Worm (Caenorhabditis elegans): ENCODE measurements around the gene btb-17.

btb-17 gene

ce11 chrII:3332039-3332438, 36.8 kb downstream of the btb-17 start, which contains the start of gene irld-27:
Gene irld-27 (plus strand): TSS chrII:3332339.
- TF ChIP-seq T22C8.4 (GFP tag; IDR thresholded peaks at IDR 0.05), result no peak
- TF ChIP-seq med-1 (GFP tag; optimal IDR thresholded peaks at IDR 0.05; ENCODE audit: insufficient read depth), result no peak
- no peak for TF ChIP-seq ref-1 (GFP tag; conservative IDR thresholded peaks at IDR 0.05)
- TF ChIP-seq klf-2 (GFP tag; conservative IDR thresholded peaks at IDR 0.05), result no peak
- no peak for TF ChIP-seq ztf-29 (GFP tag; IDR thresholded peaks at IDR 0.05)
- no peak for TF ChIP-seq cog-1 (tag; optimal IDR thresholded peaks at IDR 0.05)
- TF ChIP-seq tab-1 (GFP tag; IDR thresholded peaks at IDR 0.05), result no peak
- TF ChIP-seq flt-1 (GFP tag; IDR thresholded peaks at IDR 0.05), result no peak
- TF ChIP-seq ztf-23 (GFP tag; IDR thresholded peaks at IDR 0.05), result no peak

ce11 chrII:3337039-3337438, 41.8 kb downstream of the btb-17 start, which contains the start of gene F14D2.19:
Gene F14D2.19 (minus strand): TSS chrII:3337139.
- no peak for TF ChIP-seq cog-1 (tag; optimal IDR thresholded peaks at IDR 0.05)
- no peak for TF ChIP-seq med-1 (GFP tag; optimal IDR thresholded peaks at IDR 0.05; ENCODE audit: insufficient read depth)
- no peak for TF ChIP-seq ref-1 (GFP tag; conservative IDR thresholded peaks at IDR 0.05)
- TF ChIP-seq klf-2 (GFP tag; conservative IDR thresholded peaks at IDR 0.05), result no peak
- no peak for TF ChIP-seq ztf-29 (GFP tag; IDR thresholded peaks at IDR 0.05)
- no peak for TF ChIP-seq flt-1 (GFP tag; IDR thresholded peaks at IDR 0.05)

ce11 chrII:3338556-3338955, 43.4 kb downstream of the btb-17 start, which contains the start of gene F14D2.7:
Gene F14D2.7 (minus strand): TSS chrII:3338656.
- TF ChIP-seq ztf-23 (GFP tag; IDR thresholded peaks at IDR 0.05) (no peak), ztf-29 (GFP tag; IDR thresholded peaks at IDR 0.05) (no peak), klf-2 (GFP tag; conservative IDR thresholded peaks at IDR 0.05) (no peak), flt-1 (GFP tag; IDR thresholded peaks at IDR 0.05) (no peak), tab-1 (GFP tag; IDR thresholded peaks at IDR 0.05) (no peak), ref-1 (GFP tag; conservative IDR thresholded peaks at IDR 0.05) (no peak), cog-1 (tag; optimal IDR thresholded peaks at IDR 0.05) (no peak), T22C8.4 (GFP tag; IDR thresholded peaks at IDR 0.05) (no peak), med-1 (GFP tag; optimal IDR thresholded peaks at IDR 0.05; ENCODE audit: insufficient read depth) (no peak)

- TF ChIP-seq klf-2 (GFP tag; conservative IDR thresholded peaks at IDR 0.05), result no peak
- peak; percentile 14; the same call in 1 of the 2 replicates for TF ChIP-seq T22C8.4 (GFP tag; IDR thresholded peaks at IDR 0.05)
Measured at ce11 chrII:3340251-3340650, 45.0 kb downstream of the btb-17 start, which contains the start of gene F14D2.5. Gene F14D2.5 (plus strand): TSS chrII:3340551.

- TF ChIP-seq klf-2 (GFP tag; conservative IDR thresholded peaks at IDR 0.05) (no peak), T22C8.4 (GFP tag; IDR thresholded peaks at IDR 0.05) (no peak), med-1 (GFP tag; optimal IDR thresholded peaks at IDR 0.05; ENCODE audit: insufficient read depth) (no peak), ztf-29 (GFP tag; IDR thresholded peaks at IDR 0.05) (no peak), tab-1 (GFP tag; IDR thresholded peaks at IDR 0.05) (no peak), cog-1 (tag; optimal IDR thresholded peaks at IDR 0.05) (no peak), flt-1 (GFP tag; IDR thresholded peaks at IDR 0.05) (no peak), ref-1 (GFP tag; conservative IDR thresholded peaks at IDR 0.05) (no peak), ztf-23 (GFP tag; IDR thresholded peaks at IDR 0.05) (no peak)
Measured at ce11 chrII:3340818-3341217, 45.6 kb downstream of the btb-17 start.

ce11 chrII:3341989-3342388, 46.8 kb downstream of the btb-17 start, which contains the start of gene F14D2.11:
Gene F14D2.11 (minus strand): TSS chrII:3342089.
- no peak for TF ChIP-seq klf-2 (GFP tag; conservative IDR thresholded peaks at IDR 0.05)
- TF ChIP-seq cog-1 (tag; optimal IDR thresholded peaks at IDR 0.05), result no peak
- TF ChIP-seq tab-1 (GFP tag; IDR thresholded peaks at IDR 0.05), result no peak
- no peak for TF ChIP-seq T22C8.4 (GFP tag; IDR thresholded peaks at IDR 0.05)
- TF ChIP-seq ref-1 (GFP tag; conservative IDR thresholded peaks at IDR 0.05), result no peak
- TF ChIP-seq ztf-23 (GFP tag; IDR thresholded peaks at IDR 0.05), result no peak
- no peak for TF ChIP-seq ztf-29 (GFP tag; IDR thresholded peaks at IDR 0.05)
- no peak for TF ChIP-seq flt-1 (GFP tag; IDR thresholded peaks at IDR 0.05)
- no peak for TF ChIP-seq med-1 (GFP tag; optimal IDR thresholded peaks at IDR 0.05; ENCODE audit: insufficient read depth)

- TF ChIP-seq T22C8.4 (GFP tag; IDR thresholded peaks at IDR 0.05) (0 out of 2 replicates have a peak, but pooled peaks have one; percentile 34), ztf-23 (GFP tag; IDR thresholded peaks at IDR 0.05) (no peak), klf-2 (GFP tag; conservative IDR thresholded peaks at IDR 0.05) (no peak)
Measured at ce11 chrII:3343714-3344113, 48.5 kb downstream of the btb-17 start, which contains the start of gene F14D2.15. Gene F14D2.15 (minus strand): TSS chrII:3343814.

ce11 chrII:3344917-3345316, 49.7 kb downstream of the btb-17 start, which contains the start of gene bath-28:
Gene bath-28 (minus strand): TSS chrII:3344967.
- TF ChIP-seq T22C8.4 (GFP tag; IDR thresholded peaks at IDR 0.05) (no peak), ztf-29 (GFP tag; IDR thresholded peaks at IDR 0.05) (no peak), ref-1 (GFP tag; conservative IDR thresholded peaks at IDR 0.05) (no peak), tab-1 (GFP tag; IDR thresholded peaks at IDR 0.05) (no peak), med-1 (GFP tag; optimal IDR thresholded peaks at IDR 0.05; ENCODE audit: insufficient read depth) (no peak), flt-1 (GFP tag; IDR thresholded peaks at IDR 0.05) (no peak), cog-1 (tag; optimal IDR thresholded peaks at IDR 0.05) (no peak), klf-2 (GFP tag; conservative IDR thresholded peaks at IDR 0.05) (no peak), ztf-23 (GFP tag; IDR thresholded peaks at IDR 0.05) (no peak)

Measured in whole organism, midembryonic.